Worm (Caenorhabditis elegans): Measurements from ENCODE around the gene smex-1.

DNA sequence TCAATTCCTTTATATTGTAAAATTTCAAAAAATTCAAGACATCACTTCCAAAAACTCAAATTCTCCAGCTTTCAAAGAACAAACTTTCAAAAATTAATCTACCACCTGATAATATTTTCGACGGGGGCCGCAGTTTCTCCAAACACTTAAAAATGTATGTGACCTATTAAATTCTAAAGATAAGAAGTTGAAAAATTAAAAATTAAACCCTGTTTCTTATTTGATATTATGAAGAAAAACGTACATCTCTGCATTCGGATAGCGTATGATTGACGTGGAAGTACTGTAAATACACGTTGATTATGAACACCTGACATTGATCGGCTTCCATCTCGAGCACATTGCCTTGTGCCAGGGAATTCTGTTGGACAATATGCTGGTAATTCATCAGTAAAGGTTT lies 10.2 kb upstream of the smex-1 start:
- TF ChIP-seq elt-2 (tag; optimal IDR thresholded peaks at IDR 0.05): no peak
- no peak for TF ChIP-seq lim-6 (tag; optimal IDR thresholded peaks at IDR 0.05)
- no peak for TF ChIP-seq sox-4 (tag; optimal IDR thresholded peaks at IDR 0.05)
- no peak for TF ChIP-seq unc-86 (tag; optimal IDR thresholded peaks at IDR 0.05)
- TF ChIP-seq madf-2 (tag; optimal IDR thresholded peaks at IDR 0.05): no peak
- TF ChIP-seq dmd-4 (tag; optimal IDR thresholded peaks at IDR 0.05; ENCODE audit: borderline replicate concordance): no peak
